Worm (Caenorhabditis elegans): Measurements from ENCODE around the gene Y62H9A.15.

Y62H9A.15 gene

ce11 chrX:11924158-11924557, 14.2 kb upstream of the Y62H9A.15 start, which contains the start of gene F55G7.1:
TSS of gene F55G7.1 (plus strand) at chrX:11924433.
- TF ChIP-seq flt-1 (GFP tag; IDR thresholded peaks at IDR 0.05) (no peak), tra-4 (tag; optimal IDR thresholded peaks at IDR 0.05) (no peak), ceh-13 (GFP tag; optimal IDR thresholded peaks at IDR 0.05) (no peak), scrt-1 (GFP tag; IDR thresholded peaks at IDR 0.05) (no peak), hnd-1 (tag; optimal IDR thresholded peaks at IDR 0.05) (no peak), hmg-4 (GFP tag; optimal IDR thresholded peaks at IDR 0.05) (no peak), tbx-37 (GFP tag; conservative IDR thresholded peaks at IDR 0.05) (no peak), sea-1 (GFP tag; conservative IDR thresholded peaks at IDR 0.05) (no peak), B0310.2 (tag; optimal IDR thresholded peaks at IDR 0.05) (no peak), tbx-11 (GFP tag; IDR thresholded peaks at IDR 0.05) (no peak), ceh-36 (tag; optimal IDR thresholded peaks at IDR 0.05) (no peak), hmbx-1 (tag; optimal IDR thresholded peaks at IDR 0.05) (no peak), F13C5.2 (tag; optimal IDR thresholded peaks at IDR 0.05) (no peak), pes-1 (GFP tag; IDR thresholded peaks at IDR 0.05) (no peak), ets-7 (tag; optimal IDR thresholded peaks at IDR 0.05) (no peak), aly-1 (tag; optimal IDR thresholded peaks at IDR 0.05) (no peak), ama-1 (optimal IDR thresholded peaks at IDR 0.05) (no peak)

DNA sequence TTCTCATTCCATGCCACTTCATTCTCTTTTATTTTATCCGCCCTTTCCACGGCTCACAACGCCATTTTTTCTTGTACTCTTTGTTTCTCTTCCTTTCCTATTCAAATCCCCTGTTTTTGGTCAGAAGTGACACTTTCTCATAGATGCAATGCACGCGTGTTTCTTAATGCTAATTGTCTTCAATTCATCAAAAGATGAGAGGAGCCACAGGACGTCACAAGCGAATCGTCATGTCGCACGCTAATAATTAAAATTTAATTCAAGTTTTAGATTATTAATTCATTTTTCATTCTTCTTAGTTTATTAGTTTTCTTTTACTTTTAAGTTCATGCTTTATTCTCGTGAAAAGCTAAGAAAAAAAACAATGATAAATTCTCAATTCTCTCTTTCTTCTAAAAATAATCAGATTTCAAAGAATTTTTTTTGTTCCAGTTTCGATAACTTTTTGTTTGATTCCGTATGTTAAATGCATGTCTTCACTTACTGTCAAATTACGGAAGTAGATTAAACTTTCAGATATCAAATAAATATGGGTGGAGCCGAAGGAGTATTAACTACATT, 10.9 kb upstream of the Y62H9A.15 start, which contains the start of gene Y62H9A.14:
Gene Y62H9A.14, plus strand, starts transcription at position 511 of the 561 bp plus-strand sequence.
- no peak for TF ChIP-seq tra-4 (tag; optimal IDR thresholded peaks at IDR 0.05)
- no peak for TF ChIP-seq flt-1 (GFP tag; IDR thresholded peaks at IDR 0.05)
- TF ChIP-seq ceh-13 (GFP tag; optimal IDR thresholded peaks at IDR 0.05): no peak
- TF ChIP-seq scrt-1 (GFP tag; IDR thresholded peaks at IDR 0.05): no peak
- no peak for TF ChIP-seq ama-1 (optimal IDR thresholded peaks at IDR 0.05)
- no peak for TF ChIP-seq hmg-4 (GFP tag; optimal IDR thresholded peaks at IDR 0.05)
- no peak for TF ChIP-seq pes-1 (GFP tag; IDR thresholded peaks at IDR 0.05)
- TF ChIP-seq tbx-37 (GFP tag; conservative IDR thresholded peaks at IDR 0.05): no peak
- no peak for TF ChIP-seq sea-1 (GFP tag; conservative IDR thresholded peaks at IDR 0.05)
- TF ChIP-seq hmbx-1 (tag; optimal IDR thresholded peaks at IDR 0.05): no peak
- TF ChIP-seq ets-7 (tag; optimal IDR thresholded peaks at IDR 0.05): no peak
- TF ChIP-seq F13C5.2 (tag; optimal IDR thresholded peaks at IDR 0.05): no peak
- no peak for TF ChIP-seq B0310.2 (tag; optimal IDR thresholded peaks at IDR 0.05)

DNA sequence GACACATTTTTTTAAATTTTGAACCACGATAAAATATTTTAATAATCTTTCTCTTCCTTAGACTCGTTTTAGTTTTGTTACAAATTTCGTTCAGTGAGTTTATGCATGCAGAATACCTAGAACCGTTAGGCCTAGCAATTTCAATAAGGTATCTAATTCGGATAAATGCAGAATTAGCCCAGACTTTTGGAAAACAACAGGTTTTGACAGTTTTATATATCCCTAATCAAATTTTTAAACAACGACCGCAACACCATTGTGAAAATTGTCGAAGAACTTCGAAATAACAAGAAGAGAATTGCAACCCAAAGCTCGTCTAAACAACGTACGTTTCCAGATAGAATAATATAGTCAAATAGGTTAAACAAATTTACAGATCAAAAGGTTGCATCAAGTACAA, 8.0 kb upstream of the Y62H9A.15 start, which contains the start of gene Y62H9A.16:
Gene Y62H9A.16, plus strand, starts transcription at position 301 of the 400 bp plus-strand sequence.
- TF ChIP-seq ceh-13 (GFP tag; optimal IDR thresholded peaks at IDR 0.05) (no peak), B0310.2 (tag; optimal IDR thresholded peaks at IDR 0.05) (no peak), scrt-1 (GFP tag; IDR thresholded peaks at IDR 0.05) (no peak), tbx-37 (GFP tag; conservative IDR thresholded peaks at IDR 0.05) (no peak), pes-1 (GFP tag; IDR thresholded peaks at IDR 0.05) (no peak)

DNA sequence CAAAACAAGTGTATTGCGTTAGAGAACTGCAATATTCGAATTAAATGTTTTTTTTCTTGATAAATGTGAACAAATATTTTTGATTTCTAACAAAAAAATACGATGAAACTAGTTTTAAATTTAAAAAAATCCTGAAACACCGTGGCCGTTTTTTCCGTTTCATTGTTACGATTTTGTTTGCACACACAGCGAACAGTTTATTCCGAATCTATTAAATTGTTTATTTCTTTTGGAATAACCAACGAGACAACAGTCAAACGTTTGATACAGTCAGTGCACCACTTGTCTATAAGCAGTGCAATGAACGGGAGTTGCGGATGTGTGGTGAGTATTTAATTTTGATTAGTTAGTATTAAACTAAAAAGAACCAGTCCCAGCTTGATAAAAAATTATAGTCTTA, 6.8 kb upstream of the Y62H9A.15 start, which contains the start of gene Y62H9A.13:
Gene Y62H9A.13, plus strand, starts transcription at position 301 of the 400 bp plus-strand sequence.
- TF ChIP-seq ceh-36 (tag; optimal IDR thresholded peaks at IDR 0.05): no peak
- TF ChIP-seq tbx-11 (GFP tag; IDR thresholded peaks at IDR 0.05): no peak
- TF ChIP-seq scrt-1 (GFP tag; IDR thresholded peaks at IDR 0.05): no peak
- no peak for TF ChIP-seq pes-1 (GFP tag; IDR thresholded peaks at IDR 0.05)
- TF ChIP-seq hmbx-1 (tag; optimal IDR thresholded peaks at IDR 0.05): no peak
- TF ChIP-seq ets-7 (tag; optimal IDR thresholded peaks at IDR 0.05): no peak
- TF ChIP-seq tbx-37 (GFP tag; conservative IDR thresholded peaks at IDR 0.05): no peak
- no peak for TF ChIP-seq ama-1 (optimal IDR thresholded peaks at IDR 0.05)
- no peak for TF ChIP-seq tra-4 (tag; optimal IDR thresholded peaks at IDR 0.05)
- TF ChIP-seq hnd-1 (tag; optimal IDR thresholded peaks at IDR 0.05): no peak

DNA sequence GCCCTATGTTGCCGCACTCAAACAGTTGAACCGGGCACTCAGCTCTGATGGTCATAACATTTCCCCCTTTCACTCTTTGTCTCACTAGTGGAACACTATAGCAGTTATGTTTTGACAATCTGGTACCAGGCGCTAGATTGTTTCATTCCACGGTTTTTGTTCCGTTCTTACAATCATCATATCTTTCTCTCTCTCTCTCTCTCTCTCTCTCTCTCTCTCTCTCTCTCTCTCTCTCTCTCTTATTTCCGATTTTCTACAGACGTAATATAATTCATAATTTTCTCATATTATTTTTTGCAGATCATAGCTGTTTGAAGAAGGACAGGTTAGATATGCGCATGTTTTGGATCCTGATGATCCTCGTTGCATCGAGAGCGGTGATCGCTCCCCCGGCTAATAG, 3.9 kb upstream of the Y62H9A.15 start, which contains the start of gene Y62H9A.12:
Gene Y62H9A.12, plus strand, starts transcription at position 301 of the 400 bp plus-strand sequence.
- TF ChIP-seq ceh-13 (GFP tag; optimal IDR thresholded peaks at IDR 0.05) (no peak), F13C5.2 (tag; optimal IDR thresholded peaks at IDR 0.05) (no peak), B0310.2 (tag; optimal IDR thresholded peaks at IDR 0.05) (no peak), sea-1 (GFP tag; conservative IDR thresholded peaks at IDR 0.05) (no peak), tra-4 (tag; optimal IDR thresholded peaks at IDR 0.05) (no peak), aly-1 (tag; optimal IDR thresholded peaks at IDR 0.05) (no peak), hmg-4 (GFP tag; optimal IDR thresholded peaks at IDR 0.05) (no peak), ama-1 (optimal IDR thresholded peaks at IDR 0.05) (no peak), scrt-1 (GFP tag; IDR thresholded peaks at IDR 0.05) (no peak), pes-1 (GFP tag; IDR thresholded peaks at IDR 0.05) (no peak), flt-1 (GFP tag; IDR thresholded peaks at IDR 0.05) (no peak), ceh-36 (tag; optimal IDR thresholded peaks at IDR 0.05) (no peak), hmbx-1 (tag; optimal IDR thresholded peaks at IDR 0.05) (no peak), ets-7 (tag; optimal IDR thresholded peaks at IDR 0.05) (no peak), hnd-1 (tag; optimal IDR thresholded peaks at IDR 0.05) (no peak), tbx-11 (GFP tag; IDR thresholded peaks at IDR 0.05) (no peak), tbx-37 (GFP tag; conservative IDR thresholded peaks at IDR 0.05) (no peak)

ce11 chrX:11909168-11909567, 777 bp downstream of the Y62H9A.15 start:
- no peak for TF ChIP-seq F13C5.2 (tag; optimal IDR thresholded peaks at IDR 0.05)
- TF ChIP-seq ceh-13 (GFP tag; optimal IDR thresholded peaks at IDR 0.05): no peak
- TF ChIP-seq hmbx-1 (tag; optimal IDR thresholded peaks at IDR 0.05): no peak
- no peak for TF ChIP-seq ceh-36 (tag; optimal IDR thresholded peaks at IDR 0.05)
- TF ChIP-seq sea-1 (GFP tag; conservative IDR thresholded peaks at IDR 0.05): no peak
- no peak for TF ChIP-seq tbx-37 (GFP tag; conservative IDR thresholded peaks at IDR 0.05)
- TF ChIP-seq ama-1 (optimal IDR thresholded peaks at IDR 0.05): no peak
- no peak for TF ChIP-seq B0310.2 (tag; optimal IDR thresholded peaks at IDR 0.05)
- TF ChIP-seq hmg-4 (GFP tag; optimal IDR thresholded peaks at IDR 0.05): no peak
- no peak for TF ChIP-seq ets-7 (tag; optimal IDR thresholded peaks at IDR 0.05)
- TF ChIP-seq flt-1 (GFP tag; IDR thresholded peaks at IDR 0.05): no peak
- TF ChIP-seq scrt-1 (GFP tag; IDR thresholded peaks at IDR 0.05): no peak
- TF ChIP-seq tra-4 (tag; optimal IDR thresholded peaks at IDR 0.05): no peak
- TF ChIP-seq tbx-11 (GFP tag; IDR thresholded peaks at IDR 0.05): no peak

DNA sequence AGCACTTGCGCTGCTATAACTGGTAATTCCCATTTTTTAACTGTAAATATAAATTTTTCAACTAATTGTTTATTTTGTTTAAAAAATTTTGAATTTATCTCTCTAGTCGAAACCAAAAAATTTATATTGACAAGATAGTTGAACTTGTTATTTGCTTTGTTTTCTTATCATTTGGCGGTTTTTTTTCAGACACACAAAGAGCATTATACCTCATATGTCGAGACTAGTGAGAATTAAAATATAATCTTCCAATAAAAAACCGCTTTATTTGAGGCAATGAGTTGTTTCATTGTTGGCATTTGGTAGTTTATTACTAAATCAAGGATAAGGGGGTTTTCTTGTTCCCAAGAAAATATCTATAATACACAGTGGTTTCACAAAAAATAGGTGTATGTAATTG, 1.7 kb downstream of the Y62H9A.15 start:
- TF ChIP-seq scrt-1 (GFP tag; IDR thresholded peaks at IDR 0.05): no peak
- TF ChIP-seq B0310.2 (tag; optimal IDR thresholded peaks at IDR 0.05): no peak
- no peak for TF ChIP-seq flt-1 (GFP tag; IDR thresholded peaks at IDR 0.05)
- TF ChIP-seq F13C5.2 (tag; optimal IDR thresholded peaks at IDR 0.05): no peak
- no peak for TF ChIP-seq ets-7 (tag; optimal IDR thresholded peaks at IDR 0.05)
- no peak for TF ChIP-seq hmg-4 (GFP tag; optimal IDR thresholded peaks at IDR 0.05)
- TF ChIP-seq ceh-13 (GFP tag; optimal IDR thresholded peaks at IDR 0.05): no peak
- no peak for TF ChIP-seq tbx-11 (GFP tag; IDR thresholded peaks at IDR 0.05)
- no peak for TF ChIP-seq sea-1 (GFP tag; conservative IDR thresholded peaks at IDR 0.05)
- TF ChIP-seq pes-1 (GFP tag; IDR thresholded peaks at IDR 0.05): no peak
- TF ChIP-seq ama-1 (optimal IDR thresholded peaks at IDR 0.05): no peak
- TF ChIP-seq hnd-1 (tag; optimal IDR thresholded peaks at IDR 0.05): no peak
- TF ChIP-seq tra-4 (tag; optimal IDR thresholded peaks at IDR 0.05): no peak
